Worm (Caenorhabditis elegans): ENCODE results near the gene str-1.

str-1 gene

ce11 chrIV:7149020-7149601, 24.5 kb upstream of the str-1 start, which contains the start of gene C34D4.4 (continued):
- TF ChIP-seq lin-26 (GFP tag; IDR thresholded peaks at IDR 0.05) (no peak), ztf-26 (tag; optimal IDR thresholded peaks at IDR 0.05) (no peak), sdz-38 (tag; optimal IDR thresholded peaks at IDR 0.05) (no peak), K11D2.4 (GFP tag; IDR thresholded peaks at IDR 0.05) (no peak), xnd-1 (tag; optimal IDR thresholded peaks at IDR 0.05) (no peak), ztf-6 (GFP tag; IDR thresholded peaks at IDR 0.05) (no peak), somi-1 (GFP tag; optimal IDR thresholded peaks at IDR 0.05) (no peak), nhr-120 (GFP tag; IDR thresholded peaks at IDR 0.05) (no peak), tbp1 (GFP tag; optimal IDR thresholded peaks at IDR 0.05) (no peak), Y95B8A.8 (GFP tag; IDR thresholded peaks at IDR 0.05) (no peak), ztf-18 (tag; optimal IDR thresholded peaks at IDR 0.05) (no peak), hsf-1 (GFP tag; IDR thresholded peaks at IDR 0.05) (0 out of 2 replicates have a peak, but pooled peaks have one; percentile 55), Y56A3A.18 (GFP tag; IDR thresholded peaks at IDR 0.05) (no peak), nhr-27 (tag; optimal IDR thresholded peaks at IDR 0.05) (no peak), nhr-90 (tag; optimal IDR thresholded peaks at IDR 0.05) (no peak), zfh-2 (GFP tag; conservative IDR thresholded peaks at IDR 0.05) (no peak), aptf-3 (GFP tag; IDR thresholded peaks at IDR 0.05) (no peak), fkh-3 (tag; optimal IDR thresholded peaks at IDR 0.05) (no peak), dpl-1 (GFP tag; optimal IDR thresholded peaks at IDR 0.05) (peak; percentile 21), mcd-1 (GFP tag; IDR thresholded peaks at IDR 0.05) (0 out of 2 replicates have a peak, but pooled peaks have one; percentile 9), B0035.1 (tag; optimal IDR thresholded peaks at IDR 0.05) (no peak), Y79H2A.3 (GFP tag; conservative IDR thresholded peaks at IDR 0.05) (no peak), T07F8.4 (tag; optimal IDR thresholded peaks at IDR 0.05) (no peak), madf-10 (tag; optimal IDR thresholded peaks at IDR 0.05) (no peak), snpc-1.1 (tag; optimal IDR thresholded peaks at IDR 0.05; ENCODE audit: insufficient read depth) (no peak), sea-2 (GFP tag; IDR thresholded peaks at IDR 0.05) (no peak), ama-1 (optimal IDR thresholded peaks at IDR 0.05) (no peak), ama-1 (GFP tag; optimal IDR thresholded peaks at IDR 0.05) (no peak), nhr-80 (tag; optimal IDR thresholded peaks at IDR 0.05) (no peak), ceh-91 (GFP tag; IDR thresholded peaks at IDR 0.05) (peak; percentile 52), ceh-27 (GFP tag; optimal IDR thresholded peaks at IDR 0.05) (no peak), C17E4.6 (GFP tag; IDR thresholded peaks at IDR 0.05) (no peak), nfya-2 (GFP tag; IDR thresholded peaks at IDR 0.05) (no peak), Y67H2A.10 (GFP tag; conservative IDR thresholded peaks at IDR 0.05) (no peak), dpff-1 (tag; optimal IDR thresholded peaks at IDR 0.05) (no peak)

DNA sequence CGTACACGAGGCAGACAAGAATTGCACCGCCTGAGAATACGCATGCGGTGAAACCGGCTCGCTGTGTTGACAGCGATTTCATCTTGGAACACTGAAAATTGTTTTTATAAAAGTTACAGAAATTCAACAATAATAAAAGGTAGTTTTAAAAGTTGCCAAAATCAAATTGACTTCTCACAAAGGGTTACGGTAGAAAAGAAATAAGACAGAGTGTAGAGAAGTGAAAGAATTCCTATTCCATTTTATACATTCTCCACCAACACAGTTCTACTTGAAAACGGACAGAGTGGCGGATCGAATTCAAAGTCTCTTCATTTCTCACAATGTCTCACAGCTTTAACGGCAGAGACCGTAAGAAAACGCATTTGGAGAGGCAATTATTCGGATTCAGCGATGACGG, 21.2 kb upstream of the str-1 start, which contains the start of gene col-113:
col-113 (minus strand) TSS at position 101 of the 400 bp plus-strand sequence.
- TF ChIP-seq hlh-12 (tag; optimal IDR thresholded peaks at IDR 0.05) (no peak), F33H1.4 (GFP tag; IDR thresholded peaks at IDR 0.05) (no peak), rec-8 (tag; optimal IDR thresholded peaks at IDR 0.05) (no peak), bed-2 (GFP tag; IDR thresholded peaks at IDR 0.05) (no peak), ekl-4 (GFP tag; IDR thresholded peaks at IDR 0.05) (no peak), madf-10 (tag; optimal IDR thresholded peaks at IDR 0.05) (no peak)
